Fruit fly (Drosophila melanogaster): ENCODE results near the gene CG33965.

Gene CG33965

dm6 chr3L:1216460-1216859 lies 16.2 kb upstream of the CG33965 start (continued):
- TF ChIP-seq ranshi (GFP tag; IDR thresholded peaks at IDR 0.05) (peak; percentile 55; the same call in 1 of the 2 replicates), Dll (GFP tag; IDR thresholded peaks at IDR 0.05; ENCODE audit: partially characterized antibody) (no peak), CG17361 (GFP tag; IDR thresholded peaks at IDR 0.05) (peak; percentile 43; the same call in 2 of the 3 replicates), bab2 (GFP tag; optimal IDR thresholded peaks at IDR 0.05) (peak; percentile 1), trh (GFP tag; optimal IDR thresholded peaks at IDR 0.05) (no peak), dysf (GFP tag; IDR thresholded peaks at IDR 0.05) (no peak), abd-A (tag; optimal IDR thresholded peaks at IDR 0.05) (no peak), CG10654 (GFP tag; optimal IDR thresholded peaks at IDR 0.05) (peak; percentile 34), CG31365 (tag; optimal IDR thresholded peaks at IDR 0.05) (no peak), CG8359 (GFP tag; optimal IDR thresholded peaks at IDR 0.05; ENCODE audit: borderline replicate concordance) (peak; percentile 21), CG6254 (GFP tag; optimal IDR thresholded peaks at IDR 0.05) (peak; percentile 50), Atf-2 (GFP tag; optimal IDR thresholded peaks at IDR 0.05) (no peak), CG7357 (GFP tag; IDR thresholded peaks at IDR 0.05) (no peak), oc (tag; optimal IDR thresholded peaks at IDR 0.05) (no peak), scrt (GFP tag; optimal IDR thresholded peaks at IDR 0.05) (no peak), CG17568 (GFP tag; optimal IDR thresholded peaks at IDR 0.05) (no peak), CG14014 (GFP tag; IDR thresholded peaks at IDR 0.05) (no peak), Dfd (GFP tag; optimal IDR thresholded peaks at IDR 0.05) (no peak), sna (GFP tag; IDR thresholded peaks at IDR 0.05; ENCODE audit: partially characterized antibody) (no peak), ro (GFP tag; IDR thresholded peaks at IDR 0.05) (no peak), zfh2 (GFP tag; optimal IDR thresholded peaks at IDR 0.05) (peak; percentile 12), CG10979 (tag; optimal IDR thresholded peaks at IDR 0.05) (peak; percentile 74), toy (GFP tag; IDR thresholded peaks at IDR 0.05) (no peak), CG3163 (GFP tag; optimal IDR thresholded peaks at IDR 0.05) (no peak), CG4360 (GFP tag; IDR thresholded peaks at IDR 0.05) (no peak), CG10431 (GFP tag; optimal IDR thresholded peaks at IDR 0.05) (no peak), Poxn (GFP tag; IDR thresholded peaks at IDR 0.05) (no peak), gcm2 (GFP tag; optimal IDR thresholded peaks at IDR 0.05) (no peak), Hand (GFP tag; optimal IDR thresholded peaks at IDR 0.05) (no peak), croc (GFP tag; conservative IDR thresholded peaks at IDR 0.05) (0 out of 3 replicates have a peak, but pooled peaks have one; percentile 20), CG7928 (GFP tag; optimal IDR thresholded peaks at IDR 0.05) (no peak), Pdp1 (GFP tag; optimal IDR thresholded peaks at IDR 0.05) (peak; percentile 11 to 14), crol (GFP tag; IDR thresholded peaks at IDR 0.05) (no peak), Abd-B (GFP tag; optimal IDR thresholded peaks at IDR 0.05) (peak; percentile 14), CG16779 (GFP tag; IDR thresholded peaks at IDR 0.05) (no peak), pfk (GFP tag; optimal IDR thresholded peaks at IDR 0.05) (no peak), Hey (tag; optimal IDR thresholded peaks at IDR 0.05) (no peak), Dad (GFP tag; optimal IDR thresholded peaks at IDR 0.05) (peak; percentile 3), hbn (GFP tag; IDR thresholded peaks at IDR 0.05; ENCODE audit: partially characterized antibody) (no peak), CG4707 (GFP tag; optimal IDR thresholded peaks at IDR 0.05) (no peak), emc (GFP tag; optimal IDR thresholded peaks at IDR 0.05) (no peak), Eip74EF (GFP tag; optimal IDR thresholded peaks at IDR 0.05) (no peak), wdn (GFP tag; IDR thresholded peaks at IDR 0.05) (no peak), unpg (GFP tag; optimal IDR thresholded peaks at IDR 0.05) (peak; percentile 58), CG10959 (GFP tag; IDR thresholded peaks at IDR 0.05) (peak; percentile 54), org-1 (GFP tag; optimal IDR thresholded peaks at IDR 0.05) (no peak), ab (GFP tag; optimal IDR thresholded peaks at IDR 0.05) (no peak), Dip2 (GFP tag; IDR thresholded peaks at IDR 0.05) (no peak), sima (GFP tag; optimal IDR thresholded peaks at IDR 0.05) (no peak), Ada2b (GFP tag; IDR thresholded peaks at IDR 0.05) (peak; percentile 67), cg (GFP tag; optimal IDR thresholded peaks at IDR 0.05) (no peak)
